Fruit fly (Drosophila melanogaster) whole organism, larva: ENCODE data around the gene CG10973.
A peak's percentile ranks its signal among the peaks of the same experiment; 100 is the strongest.

Source experiments
- noc ChIP-seq: fragments of 200-800 bp; sonication (Bioruptor generic); optimal IDR thresholded peaks from 3 replicates; lab custom pipeline; 2019; ENCODE audit warnings: missing biosample characterization, mild to moderate bottlenecking, missing genetic modification characterization, moderate library complexity

Gene CG10973

DNA sequence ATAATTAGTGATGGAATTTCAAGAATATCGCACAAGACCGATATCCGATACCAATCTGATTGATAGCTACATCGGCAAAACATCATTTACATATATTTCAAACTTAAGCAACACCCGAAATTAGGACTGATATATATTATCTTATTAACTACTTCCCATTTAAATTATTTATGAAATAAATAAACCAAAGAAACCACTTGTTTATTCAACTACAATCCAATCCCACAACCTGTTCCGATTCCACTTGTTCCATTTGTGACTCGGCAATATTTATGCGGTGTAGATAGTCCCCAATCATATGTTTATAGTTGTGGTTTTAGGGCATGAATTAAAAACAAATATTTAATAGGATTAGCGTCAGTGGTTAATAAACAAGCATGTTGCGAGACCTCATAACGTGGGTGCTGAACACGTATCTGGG, at the start of gene CG10973, which contains the start of gene Vps13D:
CG10973 (minus strand) TSS at position 6 of the 421 bp plus-strand sequence.
Vps13D (plus strand) TSS at position 281 of the 421 bp plus-strand sequence.
- no peak for TF ChIP-seq noc

DNA sequence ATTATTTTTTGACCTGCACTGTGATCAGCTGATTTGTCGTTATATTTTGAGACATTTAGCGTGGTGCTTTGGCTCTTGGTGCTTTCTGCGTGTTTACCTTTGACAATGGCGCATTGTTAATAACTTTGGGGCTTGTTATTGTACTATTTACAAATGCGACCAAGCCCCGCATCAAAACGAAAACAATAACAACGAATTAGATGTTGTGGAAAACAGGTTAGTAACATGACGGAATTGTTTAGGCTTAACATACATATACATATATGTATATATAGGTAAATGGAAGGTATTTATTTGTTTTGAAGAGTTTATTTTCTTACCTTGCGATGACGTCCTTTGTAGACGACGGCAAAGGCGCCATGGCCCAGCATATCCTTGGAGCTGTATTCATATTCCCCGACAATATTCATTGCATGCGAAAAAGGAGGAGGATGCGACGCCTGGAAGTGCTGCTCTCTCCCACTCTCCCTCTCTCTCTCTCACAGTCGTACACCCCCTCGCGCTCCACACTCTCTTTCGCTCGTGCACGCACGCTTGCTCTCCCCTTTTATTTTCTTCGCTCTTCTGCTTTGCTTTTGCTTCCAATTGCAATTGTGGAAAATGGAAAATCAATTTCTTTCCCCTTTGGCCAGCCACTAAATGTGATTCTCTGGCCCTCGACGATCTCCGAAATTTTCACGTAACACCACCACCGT, 49.6 kb upstream of the CG10973 start:
- no peak for TF ChIP-seq noc

DNA sequence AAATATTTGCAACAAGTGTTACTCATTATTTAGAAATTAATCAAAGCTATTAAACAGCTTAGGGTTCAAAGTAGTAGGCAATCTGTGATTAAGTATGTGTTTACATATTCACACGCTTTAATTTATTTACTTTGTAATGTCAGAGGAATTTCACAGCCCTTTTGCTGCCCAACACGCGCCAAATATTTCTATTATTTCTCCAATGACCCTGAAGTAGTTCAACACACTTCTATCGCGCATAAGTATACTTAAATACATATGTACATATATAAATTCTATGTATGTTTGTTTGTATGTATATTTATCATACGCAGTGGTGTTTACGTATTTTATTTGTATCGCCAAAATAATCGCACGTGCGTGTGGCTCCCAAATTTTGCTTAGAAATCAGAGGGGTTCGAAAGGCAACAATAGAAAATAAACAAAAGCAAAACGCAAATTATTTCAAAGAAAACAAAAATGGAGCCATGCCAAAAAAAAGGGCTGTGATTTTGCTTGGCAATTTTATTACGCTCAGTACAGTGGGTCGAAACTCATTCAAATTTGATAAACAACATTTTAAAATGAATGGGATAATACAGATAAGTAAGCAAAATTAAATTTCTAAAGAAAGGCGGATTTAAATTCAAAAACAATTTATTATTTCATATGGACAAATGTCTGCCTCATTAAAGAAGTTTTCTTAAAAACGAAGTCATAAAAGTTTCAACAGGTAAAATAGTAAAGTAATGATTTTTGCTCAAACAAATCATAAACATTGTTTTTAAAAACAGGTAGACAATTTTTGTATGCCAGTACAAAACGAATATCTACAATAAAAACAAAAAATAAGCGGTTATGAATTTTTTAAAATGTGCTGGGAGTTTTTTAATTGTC, 48.8 kb upstream of the CG10973 start:
- peak; percentile 80 for TF ChIP-seq noc

DNA sequence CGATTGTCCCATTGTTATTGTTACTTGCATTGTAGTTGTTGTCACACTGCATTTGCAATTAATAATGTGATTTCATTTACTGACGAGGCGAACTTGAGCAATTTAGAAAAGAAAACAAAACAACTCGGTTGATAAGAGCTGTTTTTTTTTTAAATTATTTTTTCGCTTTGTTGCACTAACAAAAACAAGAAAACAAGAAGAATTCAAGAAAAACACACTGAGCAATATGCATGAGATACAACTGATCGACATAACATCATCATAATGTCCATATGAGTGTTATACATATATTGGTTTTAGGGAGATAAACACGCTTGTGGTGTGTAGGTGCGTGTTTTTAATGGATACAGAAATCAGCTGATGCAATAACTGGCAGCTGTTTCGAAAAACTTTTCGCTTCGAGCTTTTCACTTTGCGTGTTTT, 47.9 kb upstream of the CG10973 start:
- TF ChIP-seq noc = no peak

DNA sequence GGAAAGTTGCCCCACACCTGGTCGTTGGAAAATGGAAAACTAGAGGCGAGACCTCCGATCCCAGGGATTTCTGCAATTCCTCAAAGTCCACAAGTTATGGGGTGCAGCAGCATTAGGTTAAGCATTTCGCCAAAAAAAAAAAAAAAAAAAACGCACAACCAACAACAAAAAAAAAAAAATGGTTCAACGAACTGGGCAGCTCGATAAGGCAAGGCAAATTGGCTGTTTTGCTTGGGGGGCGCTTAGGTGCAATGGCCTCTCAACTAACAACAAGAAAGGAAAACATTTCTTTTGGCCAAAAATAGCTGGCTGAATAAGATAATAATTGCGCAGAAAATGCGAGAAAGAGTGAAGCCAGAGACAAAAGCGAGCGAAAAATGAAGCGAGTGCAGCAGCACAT, 45.6 kb upstream of the CG10973 start:
- no peak for TF ChIP-seq noc

DNA sequence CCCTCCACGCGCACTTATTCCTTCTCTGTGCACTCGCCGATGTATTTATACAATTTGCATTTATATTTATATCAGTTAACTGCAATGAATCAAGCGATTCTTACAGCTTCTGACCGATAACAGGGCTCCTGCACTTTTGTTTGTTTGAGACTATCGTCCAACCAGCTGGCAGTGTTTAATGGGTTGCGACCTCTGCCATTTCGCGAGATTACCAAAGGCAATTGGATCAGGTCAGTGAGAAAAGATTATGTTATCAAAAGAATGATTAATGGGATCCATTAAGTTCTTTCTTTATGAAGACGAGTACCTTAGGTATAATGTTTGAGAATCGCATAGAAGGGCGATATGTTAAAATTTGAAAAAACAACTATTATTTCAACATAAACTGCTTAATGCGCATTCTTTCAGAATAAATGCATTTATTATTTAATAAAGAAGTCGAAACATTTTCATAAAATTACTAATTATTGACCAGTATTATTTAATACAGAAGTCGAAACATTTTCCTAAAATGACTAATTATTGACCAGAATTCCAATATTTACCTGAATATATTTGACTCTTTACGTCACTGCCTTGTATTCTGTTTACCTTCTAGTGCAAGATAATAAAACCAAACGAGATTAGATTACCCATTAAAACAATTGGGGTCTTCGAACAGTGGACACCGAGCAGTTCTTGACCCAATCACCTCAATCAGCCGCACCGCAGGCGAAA, 45.0 kb upstream of the CG10973 start:
- TF ChIP-seq noc = no peak

DNA sequence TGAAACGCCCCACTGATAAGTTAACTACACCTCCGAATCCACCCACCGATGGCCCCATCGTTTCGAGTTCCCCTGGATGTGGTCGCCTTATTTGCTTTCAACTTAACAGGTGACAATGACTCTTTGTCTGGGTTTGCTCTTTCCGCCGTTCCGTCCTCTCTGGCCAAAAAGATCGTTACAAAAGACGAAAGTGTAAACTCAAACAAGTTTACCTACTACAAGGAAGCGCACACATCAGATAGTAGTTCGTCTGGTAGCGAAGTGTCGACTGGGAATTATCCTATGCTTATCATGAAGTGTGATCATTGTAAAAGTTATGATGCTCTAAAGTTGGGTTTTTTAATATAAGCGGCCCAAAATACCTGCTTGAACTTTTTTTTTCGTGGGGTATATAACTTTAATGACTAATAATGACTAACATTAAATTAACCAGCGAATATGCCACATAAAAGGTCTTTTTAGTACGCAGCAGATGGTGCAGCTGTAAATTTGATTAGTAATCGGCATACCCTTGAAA, 44.3 kb upstream of the CG10973 start:
- TF ChIP-seq noc = no peak

DNA sequence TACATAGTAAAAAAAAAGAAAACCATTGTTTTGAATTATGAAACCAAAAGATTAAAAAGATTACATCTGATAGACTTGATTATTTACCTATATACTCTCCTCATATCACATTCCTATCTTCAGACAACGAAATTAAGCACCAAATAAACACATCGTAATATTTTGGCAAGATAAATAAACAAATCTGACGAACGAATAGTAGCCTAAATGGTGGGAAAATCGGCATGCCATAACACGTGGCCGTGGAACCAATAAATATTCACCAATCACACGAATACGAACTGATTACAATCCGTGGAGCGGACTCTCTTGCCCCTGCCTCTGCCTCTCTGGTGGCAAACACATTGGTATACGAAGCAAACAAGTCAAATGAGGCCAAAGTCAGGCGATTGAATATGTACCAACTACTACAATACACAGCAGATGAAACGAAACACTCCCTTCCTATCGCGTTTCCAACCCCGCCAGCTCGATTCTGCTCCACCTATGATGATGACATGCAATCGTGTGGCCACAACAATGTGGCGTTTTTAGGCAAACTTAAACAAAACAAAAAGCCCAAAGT, 41.6 kb upstream of the CG10973 start:
- TF ChIP-seq noc = no peak

DNA sequence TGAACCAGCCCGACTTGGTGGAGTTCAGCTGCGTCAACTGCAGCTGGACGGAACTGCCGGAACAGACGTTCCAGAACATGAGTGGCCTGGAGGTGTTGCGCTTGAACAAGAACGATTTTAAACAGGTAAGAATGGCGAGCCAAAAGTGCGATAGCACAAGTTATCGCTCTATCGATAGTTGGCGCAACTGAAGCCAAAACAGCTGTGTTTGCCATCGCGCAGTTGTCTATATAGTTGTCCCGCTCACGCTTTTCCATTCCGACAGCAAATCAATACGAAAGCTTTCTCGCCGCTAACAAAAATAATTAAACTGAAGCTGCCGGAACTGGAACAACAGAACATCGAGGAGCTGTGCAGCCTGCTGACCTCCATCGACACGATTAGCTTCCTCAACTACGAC, 40.0 kb upstream of the CG10973 start:
- no peak for TF ChIP-seq noc

DNA sequence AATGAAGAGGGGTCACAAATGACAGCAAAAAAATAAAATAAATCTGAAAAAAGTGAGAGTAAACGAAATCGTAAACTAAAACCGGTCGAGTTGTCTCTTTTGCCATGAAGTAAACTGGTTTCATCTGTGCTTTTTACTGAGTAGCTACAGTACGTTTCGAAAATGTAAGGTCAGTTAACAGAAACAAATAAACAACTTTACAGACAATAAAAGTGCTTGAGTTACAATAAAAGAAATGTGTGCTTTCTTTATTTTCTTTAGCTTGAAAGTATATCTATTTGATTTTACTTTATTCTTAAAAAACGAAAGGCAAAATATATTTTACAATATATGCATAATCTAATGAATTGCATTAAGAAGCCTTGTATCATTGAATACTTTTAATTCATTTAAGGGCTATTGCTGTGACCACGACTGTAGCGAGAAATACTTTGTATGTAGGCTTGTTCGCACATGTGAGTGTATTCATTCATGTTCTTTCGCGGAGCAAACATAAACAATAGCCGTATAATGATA, 38.4 kb upstream of the CG10973 start:
- TF ChIP-seq noc = peak; percentile 84

DNA sequence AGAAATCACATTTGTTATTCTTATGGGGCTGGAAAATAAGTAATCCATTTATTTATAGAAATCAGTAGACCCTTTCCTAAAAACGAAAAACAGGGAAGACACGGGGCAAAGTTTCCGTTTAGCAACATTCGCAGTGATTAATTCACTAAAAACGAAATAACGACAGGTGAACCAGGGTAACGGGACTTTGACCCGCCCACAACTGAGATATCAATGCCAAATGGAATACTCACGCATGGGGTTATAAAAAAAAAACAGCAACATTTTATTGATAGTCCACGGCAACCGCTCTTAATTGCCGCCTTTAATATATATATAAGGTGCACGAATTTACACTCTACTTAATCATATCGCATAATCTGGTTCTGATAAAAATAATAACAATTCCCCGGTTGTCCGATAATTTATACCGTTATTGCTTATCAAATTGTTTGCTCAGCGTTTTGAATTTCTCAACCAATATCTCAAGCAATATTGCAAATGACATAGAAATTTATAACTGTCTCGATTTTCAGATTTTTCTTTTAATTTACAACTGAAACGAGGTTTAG, 37.2 kb upstream of the CG10973 start:
- peak; percentile 25 for TF ChIP-seq noc

DNA sequence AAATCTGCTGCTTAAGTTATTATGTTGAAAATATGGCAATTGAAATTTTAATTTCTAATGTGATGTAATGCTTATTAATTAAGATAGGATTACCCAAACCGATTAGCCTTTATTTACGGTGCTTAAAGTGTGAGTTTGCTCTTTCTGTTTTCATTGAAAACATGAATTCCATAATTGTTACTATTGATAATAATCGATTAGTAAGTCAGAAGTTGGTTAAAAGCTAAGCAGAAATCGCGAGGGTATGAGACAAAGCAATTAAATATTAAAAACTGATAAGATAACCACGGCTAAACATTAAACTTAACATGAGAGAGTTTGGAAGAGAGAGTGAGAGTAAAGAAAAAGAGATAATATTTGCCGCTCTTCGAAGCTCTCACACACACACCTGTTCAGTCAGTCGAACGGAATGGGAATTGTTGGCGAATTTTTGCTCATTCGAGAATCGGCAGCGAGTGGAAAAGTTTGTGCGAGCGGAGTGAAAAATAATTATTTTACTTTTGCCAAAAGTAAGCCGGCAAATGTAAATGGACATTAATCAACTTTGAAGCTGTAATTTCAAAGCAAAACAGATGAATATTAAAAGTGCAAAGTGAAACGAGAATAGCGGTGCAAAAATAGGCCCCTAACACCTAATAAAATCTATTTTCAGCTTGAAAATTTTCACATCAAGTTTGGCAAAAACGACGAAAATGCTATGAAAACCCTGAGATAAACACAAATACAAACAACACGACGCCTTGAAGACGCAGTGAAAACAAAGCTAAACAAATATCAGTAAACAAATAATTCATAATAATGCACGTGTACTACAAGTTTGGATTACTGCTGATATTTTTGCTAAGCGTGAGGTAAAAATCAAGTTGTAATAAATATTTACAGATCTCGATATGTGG, 36.5 kb upstream of the CG10973 start:
- TF ChIP-seq noc = no peak

DNA sequence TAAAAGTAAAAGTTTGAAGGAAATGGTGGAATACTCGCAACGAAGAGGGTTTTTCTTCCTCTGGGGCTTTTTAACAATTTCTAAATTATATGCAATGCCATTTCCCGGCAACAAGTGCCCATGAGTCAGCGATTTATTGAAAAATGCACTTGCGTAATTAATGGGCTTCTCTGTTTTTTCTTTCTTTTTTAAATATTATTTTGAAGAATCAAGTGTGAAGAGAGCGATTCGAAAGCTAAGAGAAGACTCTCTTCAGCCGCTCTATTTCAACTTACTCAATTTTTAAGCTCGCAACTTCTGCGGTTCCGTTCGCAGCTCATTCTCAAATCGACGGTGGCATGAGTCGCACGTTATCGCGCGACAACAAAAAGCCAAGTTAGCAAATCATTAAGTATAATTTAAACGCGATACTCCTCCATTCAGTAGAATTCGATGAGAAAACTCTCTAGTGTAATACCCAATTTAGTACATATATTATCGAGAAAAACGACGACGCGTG, 35.4 kb upstream of the CG10973 start, which contains the start of gene CG42709:
CG42709 (plus strand) TSS at position 318 of the 499 bp plus-strand sequence.
- no peak for TF ChIP-seq noc

DNA sequence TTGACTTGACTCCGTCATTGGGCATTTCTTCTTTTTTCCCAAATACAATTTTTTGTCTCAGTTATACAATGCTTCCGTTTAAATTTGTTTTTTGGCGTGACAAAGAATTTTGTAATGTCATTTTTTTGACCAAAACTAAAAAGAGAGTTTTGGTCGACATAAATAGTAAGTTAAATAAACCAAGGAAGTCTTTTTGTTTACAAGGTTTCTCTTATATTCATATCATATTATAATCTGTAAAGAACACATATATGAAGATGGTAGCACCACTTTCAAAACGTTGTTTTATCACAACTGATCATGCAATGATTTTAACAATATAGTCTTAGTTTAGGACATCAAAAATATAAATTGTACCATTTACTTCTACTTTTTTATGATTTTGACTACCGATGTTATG, 26.4 kb upstream of the CG10973 start, which contains the start of the genes CG10969 and CG17666:
CG10969 (minus strand) TSS at position 101 of the 400 bp plus-strand sequence.
CG17666 (plus strand) TSS at position 329 of the 400 bp plus-strand sequence.
- TF ChIP-seq noc = no peak
